Worm (Caenorhabditis elegans) whole organism, L3 larva: Measurements from ENCODE around the gene F07A11.5.

ENCODE experiments used
- ZK546.5 ChIP-seq: sonication (generic microtip); optimal IDR thresholded peaks from 2 replicates; lab custom pipeline; 2017; ENCODE audit warnings: missing biosample characterization, missing genetic modification characterization
- aly-2 ChIP-seq: fragments of 150-350 bp; optimal IDR thresholded peaks from 2 replicates; lab custom pipeline; 2014; ENCODE audit warnings: missing biosample characterization, missing genetic modification characterization
- ama-1 ChIP-seq: fragments of 150-350 bp; optimal IDR thresholded peaks from 2 replicates; lab custom pipeline; 2018
- ceh-16 ChIP-seq: sonication (generic microtip); optimal IDR thresholded peaks from 2 replicates; lab custom pipeline; 2017; ENCODE audit warnings: missing biosample characterization, missing genetic modification characterization
- ceh-28 ChIP-seq: fragments of 150-350 bp; optimal IDR thresholded peaks from 2 replicates; lab custom pipeline; 2014; ENCODE audit warnings: missing biosample characterization, missing genetic modification reagents, missing genetic modification characterization
- ceh-82 ChIP-seq: fragments of 150-350 bp; optimal IDR thresholded peaks from 2 replicates; lab custom pipeline; 2014; ENCODE audit warnings: missing biosample characterization, missing genetic modification characterization
- daf-12 ChIP-seq: fragments of 150-350 bp; optimal IDR thresholded peaks from 2 replicates; lab custom pipeline; 2014; ENCODE audit warnings: missing biosample characterization, missing genetic modification reagents, missing genetic modification characterization
- egl-27 ChIP-seq: sonication (generic microtip); optimal IDR thresholded peaks from 4 replicates; lab custom pipeline; 2017; ENCODE audit warnings: missing biosample characterization, missing genetic modification reagents, missing genetic modification characterization
- egl-5 ChIP-seq: fragments of 150-350 bp; optimal IDR thresholded peaks from 2 replicates; lab custom pipeline; 2017; ENCODE audit warnings: missing biosample characterization, missing genetic modification reagents, missing genetic modification characterization, inconsistent platforms
- elt-1 ChIP-seq: fragments of 150-350 bp; optimal IDR thresholded peaks from 2 replicates; lab custom pipeline; 2014; ENCODE audit warnings: missing biosample characterization, missing genetic modification characterization
- elt-2 ChIP-seq: sonication (generic microtip); optimal IDR thresholded peaks from 2 replicates; lab custom pipeline; 2016; ENCODE audit warnings: missing genetic modification reagents, mild to moderate bottlenecking, missing genetic modification characterization, missing compliant biosample characterization
- elt-3 ChIP-seq, 3 experiments: fragments of 150-350 bp in 1 of 3; sonication (generic microtip) in 2 of 3; optimal IDR thresholded peaks; 2 replicates in 2 of 3; 4 replicates in 1 of 3; lab custom pipeline; 2014 to 2017; ENCODE audit warnings: missing biosample characterization in 3 of 3, missing genetic modification characterization in 3 of 3
- eor-1 ChIP-seq, 2 experiments: fragments of 150-350 bp; optimal IDR thresholded peaks; 2 replicates each; lab custom pipeline; 2014 to 2018; ENCODE audit warnings: missing biosample characterization in 2 of 2, missing genetic modification characterization in 2 of 2
- fkh-10 ChIP-seq: sonication (generic microtip); optimal IDR thresholded peaks from 2 replicates; lab custom pipeline; 2017; ENCODE audit warnings: missing biosample characterization, missing genetic modification reagents, missing genetic modification characterization
- fkh-2 ChIP-seq: fragments of 150-350 bp; optimal IDR thresholded peaks from 2 replicates; lab custom pipeline; 2014; ENCODE audit warnings: missing biosample characterization, missing genetic modification reagents, missing genetic modification characterization
- fos-1 ChIP-seq: fragments of 150-350 bp; optimal IDR thresholded peaks from 2 replicates; lab custom pipeline; 2014; ENCODE audit warnings: missing biosample characterization, missing genetic modification characterization
- hmg-11 ChIP-seq: sonication (generic microtip); optimal IDR thresholded peaks from 2 replicates; lab custom pipeline; 2016; ENCODE audit warnings: missing genetic modification characterization, missing compliant biosample characterization
- lin-15B ChIP-seq: fragments of 150-350 bp; optimal IDR thresholded peaks from 2 replicates; lab custom pipeline; 2014; ENCODE audit warnings: missing biosample characterization, missing genetic modification characterization
- lin-39 ChIP-seq: fragments of 150-350 bp; optimal IDR thresholded peaks from 2 replicates; lab custom pipeline; 2018; ENCODE audit warnings: missing biosample characterization, missing genetic modification reagents, missing genetic modification characterization
- lsy-12 ChIP-seq: sonication (generic microtip); optimal IDR thresholded peaks from 2 replicates; lab custom pipeline; 2016; ENCODE audit warnings: mild to moderate bottlenecking, missing genetic modification characterization, missing compliant biosample characterization
- mdl-1 ChIP-seq: fragments of 150-350 bp; optimal IDR thresholded peaks from 2 replicates; lab custom pipeline; 2014; ENCODE audit warnings: missing biosample characterization, missing genetic modification characterization
- mml-1 ChIP-seq: fragments of 150-350 bp; sonication (generic microtip); optimal IDR thresholded peaks from 3 replicates; lab custom pipeline; 2014; ENCODE audit warnings: missing biosample characterization, missing genetic modification characterization
- nfya-1 ChIP-seq: sonication (generic microtip); optimal IDR thresholded peaks from 2 replicates; lab custom pipeline; 2017; ENCODE audit warnings: missing genetic modification characterization, mild to moderate bottlenecking, missing compliant biosample characterization, antibody characterized with exemption, moderate library complexity; ENCODE audit not compliant: insufficient read depth
- nhr-23 ChIP-seq: fragments of 150-350 bp; optimal IDR thresholded peaks from 2 replicates; lab custom pipeline; 2014; ENCODE audit warnings: missing biosample characterization, missing genetic modification reagents, missing genetic modification characterization
- nhr-237 ChIP-seq: fragments of 150-350 bp; optimal IDR thresholded peaks from 2 replicates; lab custom pipeline; 2014; ENCODE audit warnings: missing biosample characterization, missing genetic modification characterization
- nhr-25 ChIP-seq: sonication (generic microtip); optimal IDR thresholded peaks from 2 replicates; lab custom pipeline; 2017; ENCODE audit warnings: missing biosample characterization, missing genetic modification characterization
- nhr-43 ChIP-seq: sonication (generic microtip); optimal IDR thresholded peaks from 2 replicates; lab custom pipeline; 2016; ENCODE audit warnings: mild to moderate bottlenecking, missing genetic modification characterization, missing compliant biosample characterization; ENCODE audit not compliant: poor library complexity, severe bottlenecking
- nhr-67 ChIP-seq: fragments of 150-350 bp; optimal IDR thresholded peaks from 2 replicates; lab custom pipeline; 2014; ENCODE audit warnings: missing biosample characterization, missing genetic modification characterization
- nhr-76 ChIP-seq: fragments of 150-350 bp; sonication (generic microtip); optimal IDR thresholded peaks from 5 replicates; lab custom pipeline; 2014; ENCODE audit warnings: missing biosample characterization, missing genetic modification characterization
- nhr-77 ChIP-seq: fragments of 150-350 bp; optimal IDR thresholded peaks from 2 replicates; lab custom pipeline; 2014; ENCODE audit warnings: missing biosample characterization, missing genetic modification characterization
- pha-4 ChIP-seq: fragments of 150-350 bp; optimal IDR thresholded peaks from 2 replicates; lab custom pipeline; 2014; ENCODE audit warnings: missing biosample characterization, missing genetic modification reagents, missing genetic modification characterization
- pqm-1 ChIP-seq: fragments of 150-350 bp; optimal IDR thresholded peaks from 2 replicates; lab custom pipeline; 2017; ENCODE audit warnings: missing biosample characterization, missing genetic modification characterization, inconsistent platforms
- sea-2 ChIP-seq: fragments of 150-350 bp; sonication (generic microtip); optimal IDR thresholded peaks from 4 replicates; lab custom pipeline; 2014; ENCODE audit warnings: missing biosample characterization, missing genetic modification reagents, missing genetic modification characterization
- tbx-2 ChIP-seq: sonication (generic microtip); optimal IDR thresholded peaks from 2 replicates; lab custom pipeline; 2016; ENCODE audit warnings: mild to moderate bottlenecking, missing genetic modification characterization, missing compliant biosample characterization
- unc-39 ChIP-seq: sonication (generic microtip); optimal IDR thresholded peaks from 4 replicates; lab custom pipeline; 2017; ENCODE audit warnings: missing biosample characterization, missing genetic modification characterization
- unc-62 ChIP-seq: fragments of 150-350 bp; sonication (generic microtip); optimal IDR thresholded peaks from 4 replicates; lab custom pipeline; 2014; ENCODE audit warnings: missing biosample characterization, missing genetic modification reagents, missing genetic modification characterization
- zag-1 ChIP-seq: fragments of 150-350 bp; optimal IDR thresholded peaks from 2 replicates; lab custom pipeline; 2014; ENCODE audit warnings: missing biosample characterization, missing genetic modification characterization
- ztf-4 ChIP-seq: fragments of 150-350 bp; optimal IDR thresholded peaks from 2 replicates; lab custom pipeline; 2014; ENCODE audit warnings: missing biosample characterization, missing genetic modification characterization

The F07A11.5 gene

ce11 chrII:11602387-11602960 is 9.6 kb upstream of the F07A11.5 start:
- TF ChIP-seq fkh-2 (tag; lab: Kevin White, UChicago) = no peak
- no peak for TF ChIP-seq nhr-25
- TF ChIP-seq nhr-67 (tag; lab: Kevin White, UChicago) = no peak
- peak; percentile 25 for TF ChIP-seq pha-4
- TF ChIP-seq ceh-16 (tag; lab: Kevin White, UChicago) = no peak
- no peak for TF ChIP-seq egl-27 (tag; lab: Kevin White, UChicago)
- no peak for TF ChIP-seq ceh-82
- no peak for TF ChIP-seq unc-62 (GFP tag; lab: Kevin White, UChicago)
- TF ChIP-seq aly-2 (tag; lab: Kevin White, UChicago) = no peak
- TF ChIP-seq lin-39 (tag; lab: Kevin White, UChicago) = no peak
- TF ChIP-seq nfya-1 (tag; lab: Kevin White, UChicago) = peak; percentile 68

- no peak for TF ChIP-seq egl-27 (tag; lab: Kevin White, UChicago)
- peak; percentile 67 for TF ChIP-seq pqm-1 (tag; lab: Kevin White, UChicago)
- no peak for TF ChIP-seq nfya-1 (tag; lab: Kevin White, UChicago)
- peak; percentile 58 for TF ChIP-seq pha-4
- TF ChIP-seq ZK546.5 (tag; lab: Kevin White, UChicago) = no peak
- no peak for TF ChIP-seq ztf-4 (tag; lab: Kevin White, UChicago)
- no peak for TF ChIP-seq aly-2 (tag; lab: Kevin White, UChicago)
- TF ChIP-seq elt-2 (tag; lab: Kevin White, UChicago) = peak; percentile 82
Observed at ce11 chrII:11604613-11605012, 7.5 kb upstream of the F07A11.5 start.

- TF ChIP-seq sea-2 (GFP tag; lab: Kevin White, UChicago) = no peak
- TF ChIP-seq fkh-10 (GFP tag; lab: Kevin White, UChicago) = no peak
- no peak for TF ChIP-seq unc-39 (tag; lab: Kevin White, UChicago)
- no peak for TF ChIP-seq ama-1
- TF ChIP-seq nhr-76 = no peak
- TF ChIP-seq mdl-1 = no peak
- no peak for TF ChIP-seq daf-12 (tag; lab: Kevin White, UChicago)
- no peak for TF ChIP-seq egl-27 (tag; lab: Kevin White, UChicago)
- TF ChIP-seq lin-39 (tag; lab: Kevin White, UChicago) = no peak
- TF ChIP-seq tbx-2 = no peak
- TF ChIP-seq ceh-82 = no peak
- no peak for TF ChIP-seq nhr-237
- peak; percentile 67 for TF ChIP-seq pqm-1 (tag; lab: Kevin White, UChicago)
- no peak for TF ChIP-seq hmg-11
- no peak for TF ChIP-seq lsy-12 (tag; lab: Kevin White, UChicago)
- TF ChIP-seq elt-3 (tag; optimal IDR thresholded peaks at IDR 0.05; lab: Kevin White, UChicago) = peak; percentile 14 to 84 (median 72)
- TF ChIP-seq zag-1 = no peak
- no peak for TF ChIP-seq fos-1 (tag; lab: Kevin White, UChicago)
- TF ChIP-seq nhr-67 (tag; lab: Kevin White, UChicago) = no peak
- TF ChIP-seq ceh-28 (tag; lab: Kevin White, UChicago) = no peak
- TF ChIP-seq pha-4 = peak; percentile 33
- TF ChIP-seq elt-1 = peak; percentile 90
- TF ChIP-seq eor-1 (tag; optimal IDR thresholded peaks at IDR 0.05; lab: Kevin White, UChicago) = no peak
- TF ChIP-seq nhr-43 (tag; lab: Kevin White, UChicago) = no peak
- TF ChIP-seq lin-15B (tag; lab: Kevin White, UChicago) = no peak
- peak; percentile 94 for TF ChIP-seq elt-2 (tag; lab: Kevin White, UChicago)
Observed at ce11 chrII:11611462-11611861, 638 bp upstream of the F07A11.5 start.

- no peak for TF ChIP-seq lin-15B (tag; lab: Kevin White, UChicago)
- no peak for TF ChIP-seq nhr-43 (tag; lab: Kevin White, UChicago)
- TF ChIP-seq ama-1 = peak; percentile 47
- no peak for TF ChIP-seq nfya-1 (tag; lab: Kevin White, UChicago)
- no peak for TF ChIP-seq fkh-10 (GFP tag; lab: Kevin White, UChicago)
- peak; percentile 88 for TF ChIP-seq aly-2 (tag; lab: Kevin White, UChicago)
- no peak for TF ChIP-seq daf-12 (tag; lab: Kevin White, UChicago)
- TF ChIP-seq nhr-25 = no peak
- no peak for TF ChIP-seq elt-2 (tag; lab: Kevin White, UChicago)
- TF ChIP-seq zag-1 = no peak
- no peak for TF ChIP-seq ZK546.5 (tag; lab: Kevin White, UChicago)
- TF ChIP-seq egl-5 (tag; lab: Kevin White, UChicago) = no peak
- TF ChIP-seq lsy-12 (tag; lab: Kevin White, UChicago) = no peak
- no peak for TF ChIP-seq unc-62 (GFP tag; lab: Kevin White, UChicago)
- peak; percentile 58 for TF ChIP-seq ceh-28 (tag; lab: Kevin White, UChicago)
- TF ChIP-seq nhr-237 = no peak
- TF ChIP-seq nhr-23 (tag; lab: Kevin White, UChicago) = peak; percentile 71
- TF ChIP-seq elt-3 (tag; optimal IDR thresholded peaks at IDR 0.05; lab: Kevin White, UChicago) = no peak
- no peak for TF ChIP-seq mml-1 (tag; lab: Kevin White, UChicago)
- no peak for TF ChIP-seq tbx-2
- no peak for TF ChIP-seq nhr-77
Observed at ce11 chrII:11614103-11614857, 2.2 kb downstream of the F07A11.5 start.
